Worm (Caenorhabditis elegans): Measurements from ENCODE around the gene enu-3.6.
A peak's percentile ranks its signal among the peaks of the same experiment; 100 is the strongest.

The enu-3.6 gene

DNA sequence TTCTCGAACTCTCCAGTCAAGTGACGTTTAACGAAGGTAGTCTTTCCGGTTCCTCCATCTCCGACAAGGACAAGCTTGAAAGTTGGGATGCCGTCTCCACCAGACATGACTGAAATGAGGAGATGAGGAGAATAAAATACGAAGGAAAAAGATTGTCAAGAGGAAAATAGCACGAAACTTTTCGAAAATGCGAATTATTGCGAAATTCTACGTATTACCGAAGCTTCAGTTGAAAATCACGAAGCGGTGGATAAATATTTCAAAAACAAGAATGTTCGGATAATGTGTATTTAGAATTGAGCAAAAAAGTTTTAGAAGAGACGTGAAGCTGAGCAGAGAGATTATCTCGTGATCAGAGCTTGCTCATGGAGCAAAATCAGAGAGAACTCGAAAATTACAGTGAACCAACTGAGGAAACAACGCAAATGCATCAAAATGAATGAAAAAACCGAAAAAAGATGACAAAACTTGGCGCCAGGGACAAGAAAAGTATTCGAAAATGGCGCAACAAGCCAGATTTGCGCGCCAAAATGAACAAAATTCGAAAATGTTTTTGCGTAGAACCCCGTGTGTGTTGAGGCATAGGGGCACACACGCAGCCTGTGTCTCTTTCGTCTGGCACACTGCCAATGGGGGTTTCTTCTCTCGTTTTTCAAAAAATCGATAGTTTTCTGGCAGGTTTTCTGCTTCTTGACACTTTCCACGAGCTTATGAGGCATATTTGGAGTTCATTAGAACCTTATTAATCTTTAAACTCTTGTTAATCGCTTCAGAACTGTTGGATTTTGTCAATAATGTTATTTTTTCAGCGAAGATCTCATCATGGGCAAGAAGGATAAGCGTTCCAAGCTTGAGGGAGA is 2.4 kb upstream of the enu-3.6 start, which contains the start of the genes ran-1 and dkc-1 (continued):
- TF ChIP-seq pat-9 (tag; optimal IDR thresholded peaks at IDR 0.05) (no peak), unc-3 (GFP tag; conservative IDR thresholded peaks at IDR 0.05) (no peak), unc-3 (tag; optimal IDR thresholded peaks at IDR 0.05) (no peak), unc-55 (GFP tag; optimal IDR thresholded peaks at IDR 0.05) (peak; percentile 78), F13H6.1 (tag; optimal IDR thresholded peaks at IDR 0.05) (no peak), nfya-1 (tag; optimal IDR thresholded peaks at IDR 0.05) (peak; percentile 92), ceh-19 (GFP tag; optimal IDR thresholded peaks at IDR 0.05) (no peak), ceh-48 (tag; optimal IDR thresholded peaks at IDR 0.05) (peak; percentile 75), ceh-2 (tag; optimal IDR thresholded peaks at IDR 0.05) (no peak), C08G9.2 (tag; optimal IDR thresholded peaks at IDR 0.05) (no peak), tbx-7 (tag; optimal IDR thresholded peaks at IDR 0.05) (no peak), ahr-1 (tag; optimal IDR thresholded peaks at IDR 0.05) (no peak), sox-4 (tag; optimal IDR thresholded peaks at IDR 0.05) (no peak), ceh-30 (tag; optimal IDR thresholded peaks at IDR 0.05) (no peak), nhr-11 (tag; optimal IDR thresholded peaks at IDR 0.05) (no peak), hlh-8 (tag; optimal IDR thresholded peaks at IDR 0.05) (no peak), ttx-3 (tag; optimal IDR thresholded peaks at IDR 0.05) (no peak), ets-4 (tag; optimal IDR thresholded peaks at IDR 0.05) (no peak), che-1 (tag; optimal IDR thresholded peaks at IDR 0.05) (no peak), sox-2 (GFP tag; IDR thresholded peaks at IDR 0.05) (no peak), unc-86 (tag; optimal IDR thresholded peaks at IDR 0.05) (no peak), pha-2 (tag; optimal IDR thresholded peaks at IDR 0.05) (no peak), T23F11.4 (GFP tag; optimal IDR thresholded peaks at IDR 0.05) (no peak), ceh-14 (tag; optimal IDR thresholded peaks at IDR 0.05) (no peak), unc-42 (tag; optimal IDR thresholded peaks at IDR 0.05) (peak; percentile 27), tbx-2 (tag; optimal IDR thresholded peaks at IDR 0.05) (peak; percentile 9), odd-2 (tag; optimal IDR thresholded peaks at IDR 0.05) (no peak), pha-4 (tag; optimal IDR thresholded peaks at IDR 0.05) (no peak), pros-1 (tag; optimal IDR thresholded peaks at IDR 0.05) (no peak), pag-3 (tag; optimal IDR thresholded peaks at IDR 0.05; ENCODE audit: borderline replicate concordance) (no peak), hlh-15 (tag; optimal IDR thresholded peaks at IDR 0.05) (no peak), dmd-4 (tag; optimal IDR thresholded peaks at IDR 0.05; ENCODE audit: borderline replicate concordance) (no peak), elt-4 (tag; optimal IDR thresholded peaks at IDR 0.05) (no peak), ceh-24 (tag; optimal IDR thresholded peaks at IDR 0.05) (no peak), rnt-1 (tag; optimal IDR thresholded peaks at IDR 0.05) (peak; percentile 2), ceh-9 (tag; optimal IDR thresholded peaks at IDR 0.05) (no peak), dve-1 (tag; optimal IDR thresholded peaks at IDR 0.05) (peak; percentile 49), pqm-1 (tag; optimal IDR thresholded peaks at IDR 0.05) (no peak)

DNA sequence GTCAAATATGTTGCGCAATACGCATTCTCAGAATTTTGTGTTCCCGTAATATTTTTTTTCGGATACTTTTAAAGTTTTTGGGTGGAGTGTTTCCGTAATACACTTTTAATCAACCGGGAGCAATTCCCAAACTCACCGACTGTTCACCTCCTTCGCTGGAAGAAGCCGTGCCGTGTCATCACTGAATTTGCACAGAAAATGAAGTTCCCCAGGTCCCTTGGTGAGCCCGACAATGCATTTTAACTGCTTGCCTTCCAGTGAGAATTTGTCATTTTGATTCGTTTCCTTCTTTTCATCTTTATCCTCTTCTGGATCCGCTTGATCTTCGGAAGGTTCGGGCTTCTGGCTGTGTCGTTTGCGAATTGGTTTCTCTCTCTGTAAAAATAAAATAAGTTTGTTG is 4.1 kb downstream of the enu-3.6 start:
- no peak for TF ChIP-seq ceh-30 (tag; optimal IDR thresholded peaks at IDR 0.05)
- TF ChIP-seq unc-55 (GFP tag; optimal IDR thresholded peaks at IDR 0.05): no peak
- TF ChIP-seq npax-4 (tag; optimal IDR thresholded peaks at IDR 0.05): no peak
- no peak for TF ChIP-seq unc-3 (GFP tag; conservative IDR thresholded peaks at IDR 0.05)
- TF ChIP-seq unc-3 (tag; optimal IDR thresholded peaks at IDR 0.05): no peak
- TF ChIP-seq nfya-1 (tag; optimal IDR thresholded peaks at IDR 0.05): no peak
- no peak for TF ChIP-seq madf-2 (tag; optimal IDR thresholded peaks at IDR 0.05)
- no peak for TF ChIP-seq hlh-6 (tag; optimal IDR thresholded peaks at IDR 0.05)
- TF ChIP-seq elt-4 (tag; optimal IDR thresholded peaks at IDR 0.05): no peak
- TF ChIP-seq pros-1 (tag; optimal IDR thresholded peaks at IDR 0.05): no peak

Data from whole organism, late embryonic.